Fruit fly (Drosophila melanogaster): ENCODE measurements around the gene Xrp1.

Gene Xrp1

DNA sequence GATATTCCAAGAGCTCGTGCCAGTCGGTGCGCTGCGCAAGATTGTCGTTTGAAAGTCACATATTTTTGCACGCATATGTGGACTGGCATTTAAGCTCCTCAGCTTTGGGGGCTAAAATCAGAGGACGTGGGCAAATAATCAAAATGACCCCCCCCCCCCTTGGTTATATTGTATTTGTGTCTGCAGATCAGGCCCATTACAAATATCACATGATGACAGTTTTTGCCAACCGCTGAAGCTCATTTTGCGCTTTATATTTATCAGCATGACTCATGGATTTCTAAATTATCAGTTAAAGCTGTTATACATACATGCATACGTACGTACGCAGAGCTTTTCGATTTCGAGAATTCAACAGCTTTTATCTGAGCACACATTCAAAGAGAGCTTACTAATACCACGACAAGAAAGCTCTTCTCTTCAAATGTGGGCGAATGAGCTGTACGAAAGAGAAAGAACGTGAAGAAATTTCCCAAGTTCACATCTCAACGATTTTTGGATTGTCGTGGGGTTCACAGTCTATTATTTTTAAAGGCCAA lies 2.0 kb downstream of the Xrp1 start:
- no peak for TF ChIP-seq CG8478 (optimal IDR thresholded peaks at IDR 0.05)
- TF ChIP-seq CTCF (optimal IDR thresholded peaks at IDR 0.05), result no peak

DNA sequence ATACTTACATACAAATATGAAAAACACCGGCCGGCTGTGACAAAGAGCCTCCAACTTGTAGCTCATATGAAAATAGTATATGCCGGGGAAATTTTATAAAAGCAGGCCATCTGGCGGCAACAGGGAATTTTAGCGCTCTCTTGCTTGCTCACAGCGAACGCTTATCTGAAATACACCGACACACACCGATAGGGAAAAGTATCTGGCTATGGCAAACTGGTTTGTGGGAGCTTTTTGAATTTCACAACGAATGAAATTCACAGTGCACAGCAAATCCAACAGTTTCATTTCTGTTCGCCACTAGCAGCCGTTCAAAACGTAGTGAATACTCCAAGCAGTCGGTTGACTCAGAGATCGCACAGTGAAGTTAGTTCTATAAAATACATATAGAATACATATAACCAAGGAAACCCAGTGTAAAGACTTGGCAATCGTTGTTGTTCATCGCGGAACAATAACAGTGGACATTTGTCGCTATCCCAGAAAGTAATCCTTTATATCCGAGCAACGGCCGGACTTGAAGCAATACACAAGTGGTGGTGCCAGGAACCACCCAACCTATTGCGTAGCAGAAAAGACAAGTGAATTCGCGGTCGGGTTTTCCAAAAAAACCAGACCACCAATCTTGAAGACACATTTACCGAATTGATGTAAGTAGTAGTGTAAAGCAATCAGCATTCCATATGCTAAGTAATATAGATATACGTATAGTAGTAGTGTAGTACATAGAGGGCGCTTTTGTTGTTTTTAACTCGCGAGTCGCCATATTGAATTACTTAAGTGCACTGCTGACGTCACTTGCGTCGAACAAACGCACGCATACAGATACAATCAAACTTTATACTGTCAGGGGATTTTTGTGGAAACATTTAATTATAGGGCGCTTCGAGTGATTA lies 3.5 kb downstream of the Xrp1 start:
- TF ChIP-seq CG8478 (optimal IDR thresholded peaks at IDR 0.05) (no peak), CTCF (optimal IDR thresholded peaks at IDR 0.05) (peak; percentile 68 to 71)

DNA sequence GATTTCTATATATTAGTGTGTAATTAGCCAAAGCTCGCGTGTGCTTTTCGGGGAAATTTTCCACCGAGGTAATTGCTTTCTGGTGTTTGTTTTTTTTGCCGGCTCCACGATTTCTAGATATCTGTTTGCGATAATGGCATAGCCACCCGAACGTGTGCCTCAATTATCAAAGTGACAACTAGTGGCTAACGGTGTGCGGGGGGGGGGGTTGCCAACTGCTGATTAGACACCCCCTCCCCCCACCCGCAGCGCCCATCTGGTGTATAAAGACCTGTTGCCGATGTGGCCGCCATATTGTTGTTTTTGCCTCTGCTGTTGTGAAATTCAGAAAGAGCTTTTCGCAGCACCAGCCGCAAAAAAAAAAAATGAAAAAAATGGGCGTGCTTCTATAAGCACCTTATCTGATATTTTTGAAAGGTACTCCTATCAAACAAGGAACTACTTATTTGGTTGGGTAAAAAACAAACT lies 4.1 kb downstream of the Xrp1 start:
- TF ChIP-seq CG8478 (optimal IDR thresholded peaks at IDR 0.05), result no peak
- TF ChIP-seq CTCF (optimal IDR thresholded peaks at IDR 0.05), result no peak

DNA sequence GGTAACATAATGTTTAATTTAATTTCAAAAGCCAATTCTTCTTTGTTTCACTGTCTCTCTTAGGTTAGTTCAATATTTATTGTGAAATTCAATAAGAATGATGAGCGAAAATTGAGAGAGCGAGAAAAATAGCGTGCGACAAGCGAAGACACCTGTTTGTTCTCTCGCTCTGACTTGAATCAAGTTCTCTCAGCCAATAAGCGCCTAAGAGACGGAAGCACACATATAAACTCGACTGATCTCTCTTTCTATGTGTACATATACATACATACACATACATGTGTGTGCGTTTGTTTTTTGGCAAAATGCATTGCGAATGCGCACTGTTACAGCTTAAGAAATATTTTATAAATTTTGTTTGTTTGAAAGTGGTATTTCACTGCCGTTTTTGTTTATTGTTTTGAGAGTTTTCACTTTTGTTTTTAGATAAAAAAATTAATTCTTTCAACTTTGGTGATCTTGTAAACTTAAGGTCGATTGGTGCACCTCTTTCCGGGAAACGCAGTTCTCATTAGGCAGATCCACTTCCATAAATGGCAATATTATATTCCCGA lies 8.5 kb downstream of the Xrp1 start:
- no peak for TF ChIP-seq CG8478 (optimal IDR thresholded peaks at IDR 0.05)
- no peak for TF ChIP-seq CTCF (optimal IDR thresholded peaks at IDR 0.05)

DNA sequence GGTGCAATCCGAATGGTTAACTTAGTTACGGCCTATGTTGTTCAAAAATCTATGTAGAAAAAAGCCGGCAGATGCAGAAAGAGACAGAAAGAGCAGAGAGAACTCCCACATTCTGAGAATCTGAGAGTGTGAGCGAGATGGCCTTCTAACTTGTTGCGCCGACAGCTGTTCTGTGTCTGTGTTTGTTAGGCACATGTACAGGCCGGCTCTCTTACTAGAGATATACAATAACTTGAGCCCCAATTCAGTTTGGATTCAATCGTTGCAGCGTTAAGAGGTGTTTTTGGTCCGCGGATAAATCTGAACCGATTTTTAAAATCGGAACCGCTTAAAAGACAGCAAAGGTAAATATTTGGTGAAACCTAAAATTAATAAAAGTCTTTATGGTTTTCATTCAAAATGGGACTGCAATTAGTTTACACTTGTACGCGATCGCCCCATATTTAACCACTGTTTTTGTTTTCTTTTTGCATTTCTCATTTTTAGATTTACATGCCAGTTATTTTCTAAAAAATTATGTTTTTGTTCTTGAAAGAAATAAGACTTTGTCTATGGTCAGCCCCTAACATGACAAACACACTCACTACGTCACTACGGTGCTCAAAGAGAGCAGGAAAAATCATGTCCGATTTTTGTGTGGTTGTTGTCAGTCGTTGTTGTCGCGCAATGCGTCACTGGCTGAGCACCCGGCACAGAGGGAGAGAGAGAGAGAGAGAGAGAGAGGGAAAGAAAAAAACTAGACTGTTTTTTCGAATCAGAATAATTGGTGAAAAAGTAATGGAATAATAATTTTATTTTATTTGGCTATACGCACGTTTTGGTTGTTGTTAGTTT lies 9.3 kb downstream of the Xrp1 start:
- no peak for TF ChIP-seq CTCF (optimal IDR thresholded peaks at IDR 0.05)
- TF ChIP-seq CG8478 (optimal IDR thresholded peaks at IDR 0.05), result no peak

DNA sequence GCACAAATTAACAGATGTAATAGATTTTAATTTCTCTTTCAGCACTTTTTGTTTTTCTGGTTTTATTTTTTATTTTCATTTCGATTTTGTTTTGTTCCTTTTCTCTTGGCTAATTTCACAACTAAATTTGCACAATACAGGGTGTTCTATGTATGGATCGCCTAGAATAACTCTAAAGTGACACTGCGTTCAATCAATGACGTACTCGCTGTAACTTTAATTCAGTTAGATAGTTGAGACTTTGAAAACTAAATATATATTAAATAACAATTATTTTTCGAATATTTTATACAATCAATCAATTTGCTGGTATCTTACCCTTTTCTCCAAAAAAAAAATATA lies 9.8 kb downstream of the Xrp1 start:
- TF ChIP-seq CTCF (optimal IDR thresholded peaks at IDR 0.05), result no peak
- no peak for TF ChIP-seq CG8478 (optimal IDR thresholded peaks at IDR 0.05)

DNA sequence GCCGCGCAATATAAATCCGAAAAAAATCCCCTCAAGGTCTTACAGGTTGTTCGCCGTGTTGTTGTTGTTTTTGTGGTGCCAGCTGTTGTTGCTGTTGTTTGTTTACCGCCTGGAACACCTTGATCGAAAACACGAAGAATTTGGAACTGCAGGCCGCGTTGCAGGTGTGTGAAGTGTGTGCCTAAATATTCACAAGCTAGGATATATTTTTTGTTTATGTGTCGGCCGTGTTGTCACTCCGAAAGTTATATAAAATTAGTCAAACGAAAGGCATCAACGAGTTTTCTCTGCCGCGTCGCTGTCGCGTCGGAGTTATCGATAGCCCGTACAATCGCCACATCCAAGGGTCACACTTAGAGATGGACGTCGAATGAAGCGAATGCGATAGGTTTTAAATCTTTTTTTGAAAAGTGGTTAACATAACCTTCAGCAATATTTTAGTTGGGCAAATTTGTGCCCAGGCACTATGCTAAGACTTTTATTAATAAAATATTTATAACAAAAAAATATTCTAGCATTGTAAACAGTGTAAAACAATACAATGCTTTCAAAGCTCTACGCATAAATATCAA lies 13.7 kb downstream of the Xrp1 start, which contains the start of gene Mpc1:
Gene Mpc1 (minus strand): TSS at position 314 of the 572 bp plus-strand sequence.
- no peak for TF ChIP-seq CTCF (optimal IDR thresholded peaks at IDR 0.05)
- TF ChIP-seq CG8478 (optimal IDR thresholded peaks at IDR 0.05), result no peak

DNA sequence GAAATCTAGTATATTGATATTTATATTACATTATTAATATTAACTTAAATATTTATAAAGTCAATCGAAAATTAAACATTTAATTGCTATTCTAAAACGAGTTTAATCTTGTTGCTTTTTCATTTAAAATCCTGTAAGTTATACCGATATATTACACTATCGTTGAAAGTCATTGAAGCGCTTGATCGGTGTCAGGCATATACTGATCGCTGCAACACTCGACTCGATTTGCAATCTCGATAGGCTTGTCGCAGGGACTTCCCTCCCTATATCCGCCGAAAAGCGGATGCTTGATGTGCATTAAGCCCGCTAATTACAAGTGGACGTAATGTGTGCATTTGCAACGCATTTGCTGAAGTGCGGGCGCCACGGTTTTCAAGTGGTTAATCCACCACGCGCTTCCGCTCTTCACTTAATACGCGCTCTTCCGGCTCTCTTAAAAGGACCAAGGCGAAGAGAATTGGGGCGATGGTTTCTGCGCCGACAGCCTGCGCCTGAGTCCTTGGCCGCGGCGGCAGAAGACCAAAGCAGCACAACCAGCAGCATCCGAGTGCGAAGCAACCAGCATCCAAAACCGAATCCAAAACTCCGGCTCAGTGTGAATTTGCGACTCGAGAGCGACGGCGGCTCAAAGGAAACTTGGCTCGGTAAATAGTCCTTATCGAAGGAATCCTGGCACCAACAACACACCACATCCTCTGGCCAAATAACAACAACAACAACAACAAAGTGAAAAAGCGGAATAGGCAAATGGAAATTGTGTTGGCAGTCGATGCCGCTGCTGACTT lies 14.3 kb downstream of the Xrp1 start, which contains the start of gene CG42613:
Gene CG42613 (plus strand): TSS at position 279 of the 788 bp plus-strand sequence.
- no peak for TF ChIP-seq CG8478 (optimal IDR thresholded peaks at IDR 0.05)
- peak in 1 of 2 experiments; percentile 12 for TF ChIP-seq CTCF (optimal IDR thresholded peaks at IDR 0.05)

DNA sequence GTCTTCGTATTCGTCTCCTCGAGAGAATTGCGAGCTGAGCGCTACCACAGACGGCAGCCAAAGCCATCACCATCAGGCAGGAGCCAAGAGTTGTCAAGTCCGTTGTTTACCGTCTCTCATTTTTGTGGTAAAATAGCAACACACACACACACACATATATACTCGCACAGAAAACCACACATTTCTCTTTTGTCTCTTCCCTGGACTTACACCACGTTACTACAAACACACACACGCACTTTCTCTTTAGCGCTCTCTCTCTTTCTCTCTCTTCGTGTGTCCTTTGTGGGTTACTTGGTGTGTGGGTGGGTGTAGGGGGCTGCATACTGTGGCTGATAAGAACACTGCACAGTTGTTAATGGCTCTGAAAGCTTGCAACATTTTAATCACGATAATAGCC lies 17.0 kb downstream of the Xrp1 start:
- TF ChIP-seq CG8478 (optimal IDR thresholded peaks at IDR 0.05) (no peak), CTCF (optimal IDR thresholded peaks at IDR 0.05) (no peak)

DNA sequence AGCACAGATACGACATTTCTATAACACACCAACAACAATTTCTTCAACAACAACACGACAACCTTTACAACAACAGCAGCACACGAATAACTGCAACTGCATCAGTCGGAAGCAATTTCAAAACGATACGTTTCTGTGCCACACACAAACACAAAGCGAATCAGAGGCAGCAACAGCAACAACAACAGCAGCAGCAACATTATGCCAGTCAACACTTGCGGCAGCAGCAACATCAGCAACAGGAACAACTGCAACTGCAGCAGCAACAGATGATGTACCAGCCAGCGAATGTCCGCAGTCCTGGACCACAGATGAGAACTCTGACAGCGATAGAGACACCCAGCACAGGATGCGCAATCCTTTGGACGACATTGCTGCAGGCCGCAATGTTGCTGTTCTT lies 32.5 kb downstream of the Xrp1 start:
- TF ChIP-seq CTCF (optimal IDR thresholded peaks at IDR 0.05) (no peak), CG8478 (optimal IDR thresholded peaks at IDR 0.05) (no peak)

DNA sequence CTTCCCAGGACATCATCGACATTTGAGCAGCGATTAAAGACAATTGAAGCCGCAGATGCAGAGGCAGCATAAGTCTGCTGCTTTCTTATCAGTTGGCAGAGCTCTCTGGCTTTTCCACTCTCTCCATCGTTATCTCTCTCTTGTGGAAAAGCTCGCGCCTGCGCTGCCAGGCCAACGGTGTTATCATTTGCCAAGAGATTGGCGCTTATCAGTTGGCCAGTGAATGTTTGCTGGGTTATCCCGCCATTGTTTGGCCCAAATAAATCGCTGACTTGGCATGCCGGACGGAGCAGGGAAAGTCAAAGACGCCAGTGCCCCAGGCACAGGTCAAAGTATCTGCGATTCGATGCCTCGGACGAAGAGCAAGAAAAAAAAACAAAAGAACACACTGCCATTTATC lies 34.4 kb downstream of the Xrp1 start:
- no peak for TF ChIP-seq CG8478 (optimal IDR thresholded peaks at IDR 0.05)
- no peak for TF ChIP-seq CTCF (optimal IDR thresholded peaks at IDR 0.05)

DNA sequence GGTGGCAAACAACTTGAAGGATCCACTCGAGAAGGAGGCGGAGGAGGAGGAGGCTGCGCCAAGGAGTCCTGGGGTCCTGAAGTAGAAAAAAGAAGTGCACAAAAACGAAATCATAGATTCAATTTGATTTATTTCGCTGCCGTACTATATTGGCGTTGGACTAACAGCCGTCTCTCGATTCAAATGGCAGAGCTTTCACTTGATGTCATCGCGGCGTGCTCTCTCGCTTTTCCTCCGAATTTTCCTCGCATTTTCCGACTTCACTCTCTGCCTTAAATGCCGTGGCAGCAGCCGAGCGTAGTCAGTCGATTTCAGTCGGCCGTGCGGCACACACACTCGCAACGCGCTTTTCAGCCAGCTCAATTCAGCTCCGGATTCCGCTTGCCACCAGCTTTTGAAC lies 35.1 kb downstream of the Xrp1 start, which contains the start of gene CG43732:
Gene CG43732 (plus strand): TSS at position 301 of the 400 bp plus-strand sequence.
- TF ChIP-seq CTCF (optimal IDR thresholded peaks at IDR 0.05) (no peak), CG8478 (optimal IDR thresholded peaks at IDR 0.05) (no peak)

DNA sequence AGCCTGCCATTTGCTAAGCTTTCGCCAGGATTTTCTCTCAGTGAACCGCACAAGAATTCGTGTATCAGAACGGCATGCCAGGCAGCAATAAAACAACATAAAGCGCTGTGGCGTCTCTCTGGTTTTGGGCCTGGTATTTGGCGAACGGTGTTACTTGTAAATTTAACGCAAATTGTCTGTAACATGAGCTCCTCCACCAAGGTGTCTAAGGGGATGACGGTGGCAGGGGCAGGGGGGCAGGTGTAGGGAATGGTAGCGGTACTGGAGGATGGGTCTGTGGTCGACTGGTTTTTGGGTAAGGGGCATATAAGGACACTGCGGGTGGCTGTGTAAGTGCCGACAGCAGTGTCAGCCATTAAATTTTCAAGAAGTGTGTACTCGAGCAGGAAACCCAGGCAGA lies 50.1 kb downstream of the Xrp1 start:
- TF ChIP-seq CG8478 (optimal IDR thresholded peaks at IDR 0.05), result no peak

Data from S2 (cell line).